Worm (Caenorhabditis elegans) whole organism, early embryonic: ENCODE results near the gene aat-7.

Source experiments
- B0310.2 ChIP-seq: sonication (generic microtip); optimal IDR thresholded peaks from 2 replicates; lab custom pipeline; 2016; ENCODE audit warnings: mild to moderate bottlenecking, missing genetic modification characterization, missing compliant biosample characterization
- ama-1 ChIP-seq: fragments of 150-350 bp; optimal IDR thresholded peaks from 2 replicates; lab custom pipeline; 2014
- ceh-13 ChIP-seq: fragments of 200-800 bp; sonication (Bioruptor generic); optimal IDR thresholded peaks from 2 replicates; lab custom pipeline; 2018; ENCODE audit warnings: mild to moderate bottlenecking, missing genetic modification characterization, missing compliant biosample characterization
- ets-7 ChIP-seq: sonication (generic microtip); optimal IDR thresholded peaks from 2 replicates; lab custom pipeline; 2016; ENCODE audit warnings: missing genotype, missing genetic modification characterization, missing compliant biosample characterization
- hmbx-1 ChIP-seq: sonication (generic microtip); optimal IDR thresholded peaks from 2 replicates; lab custom pipeline; 2016; ENCODE audit warnings: mild to moderate bottlenecking, missing genetic modification characterization, missing compliant biosample characterization
- hmg-4 ChIP-seq: fragments of 200-800 bp; sonication (Bioruptor generic); optimal IDR thresholded peaks from 2 replicates; lab custom pipeline; 2018; ENCODE audit warnings: mild to moderate bottlenecking, missing genetic modification characterization, missing compliant biosample characterization
- pes-1 ChIP-seq: fragments of 200-800 bp; sonication (Bioruptor generic); IDR thresholded peaks from 2 replicates; pipeline ENCODE4 v1.3.6; 2022; ENCODE audit warnings: missing genetic modification reagents, missing genetic modification characterization, missing compliant biosample characterization
- sea-1 ChIP-seq: fragments of 200-800 bp; sonication (Bioruptor generic); conservative IDR thresholded peaks from 2 replicates; pipeline ENCODE4 v1.3.6; 2022; ENCODE audit warnings: missing genetic modification characterization, missing compliant biosample characterization
- tbx-37 ChIP-seq: fragments of 200-800 bp; sonication (Bioruptor generic); conservative IDR thresholded peaks from 2 replicates; pipeline ENCODE4 v1.3.6; 2022; ENCODE audit warnings: missing genetic modification reagents, missing genetic modification characterization, missing compliant biosample characterization

- TF ChIP-seq ama-1 (lab: Kevin White, UChicago) (no peak), hmbx-1 (tag; lab: Kevin White, UChicago) (no peak), ceh-13 (GFP tag; lab: Kevin White, UChicago) (no peak), pes-1 (GFP tag; lab: Robert Waterston, UW) (no peak), ets-7 (no peak), B0310.2 (tag; lab: Kevin White, UChicago) (no peak), tbx-37 (GFP tag; lab: Robert Waterston, UW) (no peak), sea-1 (no peak), hmg-4 (GFP tag; lab: Kevin White, UChicago) (no peak)
Measured at ce11 chrII:1402167-1402619, 15.5 kb downstream of the aat-7 start, which contains the start of gene Y51H7C.7.
